Worm (Caenorhabditis elegans) whole organism, L1 larva: Measurements from ENCODE around the gene mps-2.
A peak's percentile ranks its signal among the peaks of the same experiment; 100 is the strongest.

ENCODE experiments used
- C16A3.4 ChIP-seq: fragments of 150-350 bp; optimal IDR thresholded peaks from 2 replicates; lab custom pipeline; 2014; ENCODE audit warnings: missing biosample characterization, missing genetic modification characterization
- C34B4.2 ChIP-seq: sonication (generic microtip); optimal IDR thresholded peaks from 2 replicates; lab custom pipeline; 2017; ENCODE audit warnings: mild to moderate bottlenecking, missing genetic modification characterization, missing compliant biosample characterization
- Y116A8C.19 ChIP-seq: sonication (generic microtip); optimal IDR thresholded peaks from 2 replicates; lab custom pipeline; 2016; ENCODE audit warnings: missing compliant biosample characterization, missing genetic modification characterization, borderline replicate concordance
- aha-1 ChIP-seq: fragments of 150-350 bp; optimal IDR thresholded peaks from 2 replicates; lab custom pipeline; 2014; ENCODE audit warnings: missing biosample characterization, missing genetic modification characterization
- blmp-1 ChIP-seq: fragments of 150-350 bp; optimal IDR thresholded peaks from 2 replicates; lab custom pipeline; 2014; ENCODE audit warnings: missing biosample characterization, missing genetic modification characterization
- efl-1 ChIP-seq, 4 experiments: fragments of 150-350 bp; optimal IDR thresholded peaks in 3 of 4; peaks in 1 of 4; 1 replicate in 1 of 4; 2 replicates in 3 of 4; lab custom pipeline; 2014; ENCODE audit warnings: missing biosample characterization in 2 of 4, missing genetic modification characterization in 2 of 4, missing genetic modification reagents in 2 of 4
- egl-13 ChIP-seq: sonication (generic microtip); optimal IDR thresholded peaks from 2 replicates; lab custom pipeline; 2016; ENCODE audit warnings: missing genotype, missing genetic modification reagents, missing genetic modification characterization, missing compliant biosample characterization
- elt-2 ChIP-seq: sonication (generic microtip); optimal IDR thresholded peaks from 2 replicates; lab custom pipeline; 2016; ENCODE audit warnings: missing genetic modification characterization, mild to moderate bottlenecking, inconsistent platforms, missing compliant biosample characterization, missing genetic modification reagents
- ets-5 ChIP-seq: fragments of 200-800 bp; sonication (Bioruptor generic); IDR thresholded peaks from 2 replicates; pipeline ENCODE4 v1.3.6; 2022; ENCODE audit warnings: missing genetic modification characterization, missing compliant biosample characterization
- fkh-4 ChIP-seq: sonication (generic microtip); optimal IDR thresholded peaks from 2 replicates; lab custom pipeline; 2016; ENCODE audit warnings: missing compliant biosample characterization, missing genetic modification characterization, borderline replicate concordance
- hpl-2 ChIP-seq: fragments of 150-350 bp; optimal IDR thresholded peaks from 2 replicates; lab custom pipeline; 2014; ENCODE audit warnings: missing biosample characterization, missing genetic modification reagents, missing genetic modification characterization
- irx-1 ChIP-seq: sonication (generic microtip); optimal IDR thresholded peaks from 2 replicates; lab custom pipeline; 2016; ENCODE audit warnings: missing genetic modification characterization, missing compliant biosample characterization
- lin-14 ChIP-seq: fragments of 200-800 bp; sonication (Bioruptor generic); optimal IDR thresholded peaks from 2 replicates; lab custom pipeline; 2018; ENCODE audit warnings: mild to moderate bottlenecking, missing genetic modification characterization, moderate library complexity, missing compliant biosample characterization
- lsy-2 ChIP-seq, 2 experiments: fragments of 150-350 bp; optimal IDR thresholded peaks; 2 replicates each; lab custom pipeline; 2014; ENCODE audit warnings: missing biosample characterization in 2 of 2, missing genetic modification characterization in 2 of 2
- mab-9 ChIP-seq: fragments of 200-800 bp; sonication (Bioruptor generic); IDR thresholded peaks from 2 replicates; pipeline ENCODE4 v1.3.6; 2022; ENCODE audit warnings: missing genetic modification reagents, missing genetic modification characterization, missing compliant biosample characterization
- mdl-1 ChIP-seq, 2 experiments: fragments of 150-350 bp; optimal IDR thresholded peaks; 2 replicates each; lab custom pipeline; 2014 to 2017; ENCODE audit warnings: missing biosample characterization in 2 of 2, missing genetic modification characterization in 2 of 2, inconsistent platforms in 1 of 2
- mef-2 ChIP-seq: fragments of 150-350 bp; optimal IDR thresholded peaks from 2 replicates; lab custom pipeline; 2014; ENCODE audit warnings: missing biosample characterization, missing genetic modification characterization
- nhr-11 ChIP-seq: fragments of 150-350 bp; optimal IDR thresholded peaks from 2 replicates; lab custom pipeline; 2014; ENCODE audit warnings: missing biosample characterization, missing genetic modification characterization
- nhr-12 ChIP-seq: sonication (generic microtip); optimal IDR thresholded peaks from 2 replicates; lab custom pipeline; 2017; ENCODE audit warnings: missing biosample characterization, missing genetic modification characterization
- nhr-19 ChIP-seq: fragments of 200-800 bp; sonication (Bioruptor generic); conservative IDR thresholded peaks from 2 replicates; pipeline ENCODE4 v1.3.6; 2022; ENCODE audit warnings: missing genetic modification characterization, missing compliant biosample characterization
- nhr-28 ChIP-seq: fragments of 150-350 bp; optimal IDR thresholded peaks from 2 replicates; lab custom pipeline; 2014; ENCODE audit warnings: missing biosample characterization, missing genetic modification characterization
- nhr-71 ChIP-seq: sonication (generic microtip); optimal IDR thresholded peaks from 2 replicates; lab custom pipeline; 2016; ENCODE audit warnings: mild to moderate bottlenecking, missing genetic modification characterization, moderate library complexity, missing compliant biosample characterization
- nhr-76 ChIP-seq: sonication (generic microtip); optimal IDR thresholded peaks from 2 replicates; lab custom pipeline; 2017; ENCODE audit warnings: missing biosample characterization, missing genetic modification characterization
- nhr-84 ChIP-seq: sonication (generic microtip); optimal IDR thresholded peaks from 2 replicates; lab custom pipeline; 2017; ENCODE audit warnings: missing biosample characterization, missing genetic modification characterization
- nhr-85 ChIP-seq: sonication (generic microtip); peaks from one replicate; lab custom pipeline; 2016; ENCODE audit warnings: missing genetic modification characterization, inconsistent platforms, missing compliant biosample characterization
- rnt-1 ChIP-seq: sonication (generic microtip); optimal IDR thresholded peaks from 2 replicates; lab custom pipeline; 2016; ENCODE audit warnings: mild to moderate bottlenecking, missing genetic modification characterization, moderate library complexity, missing compliant biosample characterization
- snpc-4 ChIP-seq: fragments of 150-350 bp; optimal IDR thresholded peaks from 2 replicates; lab custom pipeline; 2014; ENCODE audit warnings: missing biosample characterization, missing genetic modification characterization
- sup-37 ChIP-seq: fragments of 200-800 bp; sonication (Bioruptor generic); optimal IDR thresholded peaks from 2 replicates; lab custom pipeline; 2018; ENCODE audit warnings: mild to moderate bottlenecking, missing genetic modification characterization, missing compliant biosample characterization
- swsn-7 ChIP-seq: sonication (generic microtip); optimal IDR thresholded peaks from 2 replicates; lab custom pipeline; 2016; ENCODE audit warnings: missing genetic modification characterization, missing compliant biosample characterization
- tlp-1 ChIP-seq: fragments of 150-350 bp; optimal IDR thresholded peaks from 2 replicates; lab custom pipeline; 2014; ENCODE audit warnings: missing biosample characterization, missing genetic modification characterization
- unc-30 ChIP-seq: sonication (generic microtip); optimal IDR thresholded peaks from 2 replicates; lab custom pipeline; 2017; ENCODE audit warnings: missing biosample characterization, missing genetic modification characterization
- unc-62 ChIP-seq: fragments of 150-350 bp; optimal IDR thresholded peaks from 2 replicates; lab custom pipeline; 2014; ENCODE audit warnings: missing biosample characterization, missing genetic modification reagents, missing genetic modification characterization
- unc-86 ChIP-seq: sonication (generic microtip); optimal IDR thresholded peaks from 2 replicates; lab custom pipeline; 2016; ENCODE audit warnings: missing genetic modification characterization, missing compliant biosample characterization
- zag-1 ChIP-seq: fragments of 150-350 bp; optimal IDR thresholded peaks from 2 replicates; lab custom pipeline; 2014; ENCODE audit warnings: missing biosample characterization, missing genetic modification characterization

Gene mps-2

DNA sequence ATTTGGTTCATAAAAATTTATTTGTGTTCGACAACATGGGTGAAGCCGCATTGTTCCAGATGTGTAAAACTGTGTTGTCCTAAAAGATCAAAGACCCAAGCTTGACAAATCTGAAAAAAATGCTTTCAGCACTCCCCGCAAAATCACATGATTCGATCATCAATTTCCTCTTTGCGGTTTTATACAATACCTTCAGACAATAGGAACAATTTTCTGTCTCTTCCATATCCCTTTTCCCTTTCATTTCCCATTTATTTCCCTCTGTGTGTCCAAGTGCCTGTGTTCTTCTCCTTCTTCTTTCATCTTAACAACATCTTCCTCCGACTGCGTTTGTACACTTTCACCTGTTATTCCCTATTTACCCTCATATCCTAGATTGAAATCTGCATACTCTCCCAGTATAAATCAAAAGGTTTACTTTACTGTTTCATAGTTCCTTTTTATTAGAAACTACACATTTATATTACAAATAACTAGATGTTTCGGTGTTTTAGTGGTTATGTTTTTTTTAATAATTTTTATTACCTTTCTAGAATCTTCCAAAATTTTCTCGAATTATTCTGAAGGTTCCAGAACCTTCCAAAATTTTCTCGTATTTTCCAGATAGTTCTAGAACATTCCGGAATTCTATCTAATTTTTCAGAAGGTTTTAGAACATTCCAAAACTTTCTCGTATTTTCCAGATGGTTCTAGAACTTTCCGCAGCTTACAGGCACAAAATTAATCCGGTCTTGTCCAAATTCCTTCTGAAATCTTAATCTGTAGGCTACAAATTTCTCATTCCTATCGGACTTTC is 10.8 kb downstream of the mps-2 start, which contains the start of gene K01A2.5 (continued):
- TF ChIP-seq unc-86 (tag; lab: Kevin White, UChicago) = no peak
- peak; percentile 7 for TF ChIP-seq rnt-1
- no peak for TF ChIP-seq irx-1
- no peak for TF ChIP-seq ets-5 (GFP tag; lab: Robert Waterston, UW)
- no peak for TF ChIP-seq nhr-19
- TF ChIP-seq blmp-1 (tag; lab: Kevin White, UChicago) = peak; percentile 99
- TF ChIP-seq lin-14 (GFP tag; lab: Kevin White, UChicago) = peak; percentile 79
- TF ChIP-seq nhr-76 (tag; lab: Kevin White, UChicago) = no peak
- TF ChIP-seq fkh-4 (tag; lab: Kevin White, UChicago) = no peak

ce11 chrII:299684-300083 is 12.3 kb downstream of the mps-2 start, which contains the start of gene K01A2.6:
TSS of gene K01A2.6 (plus strand) at chrII:299984.
- TF ChIP-seq unc-62 (GFP tag; lab: Kevin White, UChicago) (no peak), nhr-28 (tag; lab: Kevin White, UChicago) (no peak), nhr-11 (no peak), elt-2 (tag; lab: Kevin White, UChicago) (no peak)

DNA sequence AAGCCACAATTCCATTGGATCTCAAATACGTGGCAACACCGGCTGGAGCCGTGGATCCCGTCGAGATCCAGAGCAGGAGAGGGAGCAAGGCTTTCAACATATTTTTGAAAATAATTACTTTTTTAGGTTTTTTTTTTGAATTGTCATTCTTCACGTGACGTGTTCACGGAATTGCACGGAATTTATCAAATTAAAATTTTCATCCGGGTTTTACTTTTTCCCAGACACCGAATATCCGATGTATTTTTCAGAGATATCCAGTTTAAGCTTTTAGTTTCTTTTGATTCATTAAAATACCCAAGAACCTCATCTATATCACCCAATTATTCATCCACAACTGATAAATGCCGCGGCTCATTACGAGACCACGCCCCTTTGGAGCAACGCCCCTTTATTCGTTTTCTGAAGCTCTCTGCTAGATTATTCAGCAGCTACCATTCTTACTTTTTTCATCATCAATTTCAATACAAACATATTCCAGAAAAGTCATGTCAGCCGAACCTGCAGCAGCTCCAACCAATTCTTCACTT is 15.0 kb downstream of the mps-2 start, which contains the start of the genes clec-117 and B0432.1:
Gene clec-117, minus strand, starts transcription at position 101 of the 530 bp plus-strand sequence.
Gene B0432.1, plus strand, starts transcription at position 480 of the 530 bp plus-strand sequence.
- TF ChIP-seq swsn-7 (tag; lab: Kevin White, UChicago) (no peak), nhr-85 (no peak)

DNA sequence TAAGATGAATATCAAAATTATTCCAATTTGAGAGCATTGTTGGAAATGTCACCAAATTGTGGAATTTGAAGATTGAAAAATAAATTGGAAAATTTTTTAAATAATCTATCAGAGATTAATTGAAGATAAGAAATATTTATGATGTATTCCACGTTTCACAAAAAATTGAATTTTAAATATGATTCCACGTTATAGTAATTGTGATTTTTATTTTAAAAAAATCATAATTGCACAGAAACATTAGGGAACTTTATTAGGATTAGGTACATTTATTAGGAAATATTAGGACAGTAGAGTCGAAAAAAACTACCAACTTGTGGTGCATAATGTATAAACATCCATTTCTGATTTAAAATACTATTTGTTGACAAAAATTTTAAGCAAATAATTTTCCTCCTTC is 17.4 kb downstream of the mps-2 start, which contains the start of gene B0432.11:
Gene B0432.11, minus strand, starts transcription at position 101 of the 400 bp plus-strand sequence.
- TF ChIP-seq mdl-1 (tag; optimal IDR thresholded peaks at IDR 0.05; lab: Kevin White, UChicago) (no peak), swsn-7 (tag; lab: Kevin White, UChicago) (no peak), tlp-1 (no peak), C16A3.4 (tag; lab: Kevin White, UChicago) (no peak), C34B4.2 (tag; lab: Kevin White, UChicago) (no peak), mef-2 (tag; lab: Kevin White, UChicago) (no peak), nhr-71 (no peak), egl-13 (tag; lab: Kevin White, UChicago) (no peak), snpc-4 (tag; lab: Kevin White, UChicago) (no peak), aha-1 (tag; lab: Kevin White, UChicago) (no peak)

DNA sequence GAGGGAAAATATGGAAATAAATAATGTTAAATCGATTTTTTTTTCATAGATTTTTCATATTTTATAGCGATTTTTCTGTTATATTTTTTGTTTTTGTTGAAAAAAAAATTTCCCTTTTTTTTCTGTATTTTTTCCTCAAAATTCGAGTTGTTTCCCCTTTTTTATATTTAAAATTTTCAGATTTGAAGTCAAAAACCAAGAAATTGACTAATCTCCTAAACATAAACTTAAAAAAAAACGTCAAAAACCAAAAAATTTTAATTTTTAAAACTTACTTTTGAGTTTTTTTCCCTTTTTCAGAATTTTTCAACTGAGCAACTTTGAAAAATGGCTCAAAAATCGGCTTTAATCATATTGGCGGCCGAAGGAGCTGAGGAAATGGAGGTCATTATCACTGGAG is 21.7 kb downstream of the mps-2 start, which contains the start of gene djr-1.1:
Gene djr-1.1, plus strand, starts transcription at position 301 of the 400 bp plus-strand sequence.
- TF ChIP-seq lsy-2 (tag; optimal IDR thresholded peaks at IDR 0.05; lab: Kevin White, UChicago) (no peak), Y116A8C.19 (tag; lab: Kevin White, UChicago) (no peak), mab-9 (no peak), tlp-1 (no peak), zag-1 (tag; lab: Kevin White, UChicago) (no peak), unc-62 (GFP tag; lab: Kevin White, UChicago) (no peak), swsn-7 (tag; lab: Kevin White, UChicago) (no peak), sup-37 (GFP tag; lab: Kevin White, UChicago) (no peak), nhr-84 (tag; lab: Kevin White, UChicago) (no peak), mdl-1 (tag; optimal IDR thresholded peaks at IDR 0.05; lab: Kevin White, UChicago) (no peak), unc-30 (tag; lab: Kevin White, UChicago) (no peak), nhr-12 (tag; lab: Kevin White, UChicago) (no peak), efl-1 (optimal IDR thresholded peaks at IDR 0.05; lab: Kevin White, UChicago) (no peak), efl-1 (GFP tag; optimal IDR thresholded peaks at IDR 0.05 in 1 of 2; lab: Kevin White, UChicago) (no peak), lin-14 (GFP tag; lab: Kevin White, UChicago) (no peak), elt-2 (tag; lab: Kevin White, UChicago) (no peak), hpl-2 (no peak)
